3 worm cellular contexts compared by ENCODE assay signal in genomic region chrX:8036219-8036883, ce11.
TF ChIP-seq lines count a peak whose summit lies in the region.

No protein-coding gene starts in this region.

TF ChIP-seq in whole organism, L1 larva, 84 proteins besides CTCF, POLR2A, EP300 and RAD21 (continued from another document and continues in another):
- peak; percentile 98 for TF ChIP-seq egl-13 (tag; optimal IDR thresholded peaks at IDR 0.05; lab: Kevin White, UChicago)
- TF ChIP-seq nhr-84 (tag; optimal IDR thresholded peaks at IDR 0.05; lab: Kevin White, UChicago), result peak; percentile 88
- peak; percentile 96 for TF ChIP-seq skn-1 (tag; optimal IDR thresholded peaks at IDR 0.05; lab: Kevin White, UChicago)
- peak; percentile 100 for TF ChIP-seq dsc-1 (tag; optimal IDR thresholded peaks at IDR 0.05; lab: Kevin White, UChicago)
- TF ChIP-seq nhr-47 (tag; optimal IDR thresholded peaks at IDR 0.05; lab: Kevin White, UChicago), result peak; percentile 100
- peak; percentile 69 for TF ChIP-seq pqm-1 (tag; optimal IDR thresholded peaks at IDR 0.05; lab: Kevin White, UChicago)
- TF ChIP-seq unc-62 (GFP tag; optimal IDR thresholded peaks at IDR 0.05; lab: Kevin White, UChicago), result peak; percentile 28
- peak; percentile 100 for TF ChIP-seq mep-1 (tag; optimal IDR thresholded peaks at IDR 0.05; lab: Kevin White, UChicago)
- peak; percentile 99 for TF ChIP-seq tbx-2 (tag; optimal IDR thresholded peaks at IDR 0.05; lab: Kevin White, UChicago)
- TF ChIP-seq aha-1 (tag; optimal IDR thresholded peaks at IDR 0.05; lab: Kevin White, UChicago), result peak; percentile 34
- TF ChIP-seq lin-13 (GFP tag; optimal IDR thresholded peaks at IDR 0.05; lab: Kevin White, UChicago), result peak; percentile 96
- TF ChIP-seq C34B4.2 (tag; optimal IDR thresholded peaks at IDR 0.05; lab: Kevin White, UChicago), result no peak
- TF ChIP-seq lin-39 (tag; optimal IDR thresholded peaks at IDR 0.05; lab: Kevin White, UChicago), result peak; percentile 99
- peak; percentile 99 for TF ChIP-seq irx-1 (tag; optimal IDR thresholded peaks at IDR 0.05; lab: Kevin White, UChicago)
- TF ChIP-seq ets-5 (GFP tag; IDR thresholded peaks at IDR 0.05; lab: Robert Waterston, UW), result no peak
- peak; percentile 97 for TF ChIP-seq efl-3 (GFP tag; optimal IDR thresholded peaks at IDR 0.05; lab: Kevin White, UChicago)
- peak; percentile 93 for TF ChIP-seq C04F5.9 (tag; optimal IDR thresholded peaks at IDR 0.05; lab: Kevin White, UChicago)
- TF ChIP-seq pag-3 (tag; optimal IDR thresholded peaks at IDR 0.05; lab: Kevin White, UChicago; ENCODE audit: borderline replicate concordance, insufficient read depth), result no peak
- peak; percentile 97 for TF ChIP-seq nhr-77 (tag; optimal IDR thresholded peaks at IDR 0.05; lab: Kevin White, UChicago)
- TF ChIP-seq nhr-28 (tag; optimal IDR thresholded peaks at IDR 0.05; lab: Kevin White, UChicago), result peak; percentile 53
- peak; percentile 97 for TF ChIP-seq rnt-1 (tag; optimal IDR thresholded peaks at IDR 0.05; lab: Kevin White, UChicago)
- peak; percentile 97 for TF ChIP-seq xbp-1 (tag; optimal IDR thresholded peaks at IDR 0.05; lab: Kevin White, UChicago)
- peak; percentile 100 for TF ChIP-seq nhr-90 (tag; optimal IDR thresholded peaks at IDR 0.05; lab: Kevin White, UChicago; ENCODE audit: poor library complexity)
- TF ChIP-seq swsn-7 (tag; optimal IDR thresholded peaks at IDR 0.05; lab: Kevin White, UChicago), result peak; percentile 99
- peak; percentile 95 to 96 for TF ChIP-seq lsy-2 (tag; optimal IDR thresholded peaks at IDR 0.05; lab: Kevin White, UChicago)
- peak; percentile 99 for TF ChIP-seq fkh-10 (GFP tag; optimal IDR thresholded peaks at IDR 0.05; lab: Kevin White, UChicago)
- peak; percentile 99 for TF ChIP-seq jun-1 (tag; optimal IDR thresholded peaks at IDR 0.05; lab: Kevin White, UChicago)
- TF ChIP-seq nhr-237 (tag; optimal IDR thresholded peaks at IDR 0.05; lab: Kevin White, UChicago), result peak; percentile 96
- TF ChIP-seq C16A3.4 (tag; optimal IDR thresholded peaks at IDR 0.05; lab: Kevin White, UChicago), result peak; percentile 99
- TF ChIP-seq egl-27 (tag; optimal IDR thresholded peaks at IDR 0.05; lab: Kevin White, UChicago), result peak; percentile 91 to 94
- peak; percentile 43 for TF ChIP-seq Y116A8C.19 (tag; optimal IDR thresholded peaks at IDR 0.05; lab: Kevin White, UChicago; ENCODE audit: borderline replicate concordance)
- TF ChIP-seq ceh-90 (tag; optimal IDR thresholded peaks at IDR 0.05; lab: Kevin White, UChicago), result peak; percentile 69
- TF ChIP-seq tlp-1 (tag; optimal IDR thresholded peaks at IDR 0.05; lab: Kevin White, UChicago), result peak; percentile 7
- peak; percentile 92 for TF ChIP-seq unc-30 (tag; optimal IDR thresholded peaks at IDR 0.05; lab: Kevin White, UChicago)
- no peak for TF ChIP-seq alr-1 (tag; optimal IDR thresholded peaks at IDR 0.05; lab: Kevin White, UChicago; ENCODE audit: borderline replicate concordance)
- peak; percentile 98 for TF ChIP-seq lin-14 (GFP tag; optimal IDR thresholded peaks at IDR 0.05; lab: Kevin White, UChicago)
- TF ChIP-seq aly-2 (tag; optimal IDR thresholded peaks at IDR 0.05; lab: Kevin White, UChicago), result peak; percentile 99
- TF ChIP-seq nhr-19 (GFP tag; conservative IDR thresholded peaks at IDR 0.05; lab: Robert Waterston, UW), result peak; percentile 98
- peak; percentile 98 for TF ChIP-seq hpl-2 (GFP tag; optimal IDR thresholded peaks at IDR 0.05; lab: Kevin White, UChicago)
- TF ChIP-seq lir-3 (tag; optimal IDR thresholded peaks at IDR 0.05; lab: Kevin White, UChicago; ENCODE audit: poor library complexity), result peak; percentile 92
- TF ChIP-seq nhr-85 (tag; lab: Kevin White, UChicago), result peak; percentile 99
- no peak for TF ChIP-seq hlh-17 (GFP tag; optimal IDR thresholded peaks at IDR 0.05; lab: Kevin White, UChicago; ENCODE audit: borderline replicate concordance)

TF ChIP-seq in whole organism, L3 larva, 47 proteins besides CTCF, POLR2A, EP300 and RAD21 (continued from another document):
- TF ChIP-seq eor-1 (tag; optimal IDR thresholded peaks at IDR 0.05; lab: Kevin White, UChicago) (peak in 1 of 2 experiments; percentile 87), nhr-237 (tag; optimal IDR thresholded peaks at IDR 0.05; lab: Kevin White, UChicago) (peak; percentile 65), zag-1 (tag; optimal IDR thresholded peaks at IDR 0.05; lab: Kevin White, UChicago) (peak; percentile 94), nhr-43 (tag; optimal IDR thresholded peaks at IDR 0.05; lab: Kevin White, UChicago; ENCODE audit: poor library complexity, severe bottlenecking) (peak; percentile 99), nhr-11 (tag; optimal IDR thresholded peaks at IDR 0.05; lab: Kevin White, UChicago) (peak; percentile 99), R02D3.7 (tag; optimal IDR thresholded peaks at IDR 0.05; lab: Kevin White, UChicago) (peak; percentile 92), ZK546.5 (tag; optimal IDR thresholded peaks at IDR 0.05; lab: Kevin White, UChicago) (peak; percentile 66), mml-1 (tag; optimal IDR thresholded peaks at IDR 0.05; lab: Kevin White, UChicago) (no peak), ceh-16 (tag; optimal IDR thresholded peaks at IDR 0.05; lab: Kevin White, UChicago) (peak; percentile 80), ceh-28 (tag; optimal IDR thresholded peaks at IDR 0.05; lab: Kevin White, UChicago) (peak; percentile 100), pqm-1 (tag; optimal IDR thresholded peaks at IDR 0.05; lab: Kevin White, UChicago) (peak; percentile 94), elt-1 (tag; optimal IDR thresholded peaks at IDR 0.05; lab: Kevin White, UChicago) (peak; percentile 90), egl-27 (tag; optimal IDR thresholded peaks at IDR 0.05; lab: Kevin White, UChicago) (peak; percentile 91), unc-39 (tag; optimal IDR thresholded peaks at IDR 0.05; lab: Kevin White, UChicago) (no peak), fkh-2 (tag; optimal IDR thresholded peaks at IDR 0.05; lab: Kevin White, UChicago) (peak; percentile 24), hmg-11 (tag; optimal IDR thresholded peaks at IDR 0.05; lab: Kevin White, UChicago) (peak; percentile 93), nfya-1 (tag; optimal IDR thresholded peaks at IDR 0.05; lab: Kevin White, UChicago; ENCODE audit: insufficient read depth) (peak; percentile 96), nhr-25 (tag; optimal IDR thresholded peaks at IDR 0.05; lab: Kevin White, UChicago) (peak; percentile 99), fkh-10 (GFP tag; optimal IDR thresholded peaks at IDR 0.05; lab: Kevin White, UChicago) (peak; percentile 94), nhr-67 (tag; optimal IDR thresholded peaks at IDR 0.05; lab: Kevin White, UChicago) (no peak), egl-5 (tag; optimal IDR thresholded peaks at IDR 0.05; lab: Kevin White, UChicago) (peak; percentile 59), aly-2 (tag; optimal IDR thresholded peaks at IDR 0.05; lab: Kevin White, UChicago) (peak; percentile 92), elt-2 (tag; optimal IDR thresholded peaks at IDR 0.05; lab: Kevin White, UChicago) (peak; percentile 84), sea-2 (GFP tag; optimal IDR thresholded peaks at IDR 0.05; lab: Kevin White, UChicago) (no peak), daf-12 (tag; optimal IDR thresholded peaks at IDR 0.05; lab: Kevin White, UChicago) (peak; percentile 72), nhr-12 (tag; optimal IDR thresholded peaks at IDR 0.05; lab: Kevin White, UChicago) (peak; percentile 36), unc-62 (GFP tag; optimal IDR thresholded peaks at IDR 0.05; lab: Kevin White, UChicago) (peak; percentile 91), pha-4 (tag; optimal IDR thresholded peaks at IDR 0.05; lab: Kevin White, UChicago) (peak; percentile 96)

TF ChIP-seq in whole organism, young adult, 124 proteins besides CTCF, POLR2A, EP300 and RAD21 (continued from another document and continues in another):
- TF ChIP-seq F52B5.7 (tag; optimal IDR thresholded peaks at IDR 0.05; lab: Kevin White, UChicago) (peak; percentile 59), F57C9.4 (tag; optimal IDR thresholded peaks at IDR 0.05; lab: Kevin White, UChicago) (peak; percentile 74), nfyb-1 (GFP tag; IDR thresholded peaks at IDR 0.05; lab: Robert Waterston, UW) (peak; percentile 98), F57A8.1 (GFP tag; optimal IDR thresholded peaks at IDR 0.05; lab: Kevin White, UChicago) (peak; percentile 49), Y67H2A.10 (GFP tag; conservative IDR thresholded peaks at IDR 0.05; lab: Robert Waterston, UW) (no peak), ccch-3 (GFP tag; optimal IDR thresholded peaks at IDR 0.05; lab: Kevin White, UChicago) (peak; percentile 91), ama-1 (optimal IDR thresholded peaks at IDR 0.05; lab: Kevin White, UChicago) (no peak), ama-1 (GFP tag; optimal IDR thresholded peaks at IDR 0.05; lab: Kevin White, UChicago) (peak; percentile 40 to 84), nhr-120 (GFP tag; IDR thresholded peaks at IDR 0.05; lab: Robert Waterston, UW) (peak; percentile 84; the same call in 1 of the 2 replicates), sptf-2 (GFP tag; optimal IDR thresholded peaks at IDR 0.05; lab: Kevin White, UChicago) (peak; percentile 14), lin-26 (GFP tag; IDR thresholded peaks at IDR 0.05; lab: Robert Waterston, UW) (peak; percentile 97), B0336.3 (GFP tag; IDR thresholded peaks at IDR 0.05; lab: Robert Waterston, UW) (peak; percentile 99), lin-54 (GFP tag; optimal IDR thresholded peaks at IDR 0.05; lab: Kevin White, UChicago) (peak; percentile 88), lin-40 (tag; optimal IDR thresholded peaks at IDR 0.05; lab: Kevin White, UChicago) (peak; percentile 100), akir-1 (GFP tag; optimal IDR thresholded peaks at IDR 0.05; lab: Kevin White, UChicago) (peak; percentile 75), dpff-1 (tag; optimal IDR thresholded peaks at IDR 0.05; lab: Kevin White, UChicago) (peak; percentile 97), nfya-2 (GFP tag; IDR thresholded peaks at IDR 0.05; lab: Robert Waterston, UW) (no peak), somi-1 (GFP tag; optimal IDR thresholded peaks at IDR 0.05; lab: Kevin White, UChicago) (peak; percentile 97), Y53F4B.3 (GFP tag; IDR thresholded peaks at IDR 0.05; lab: Robert Waterston, UW) (peak; percentile 57; the same call in 1 of the 2 replicates), pbrm-1 (GFP tag; IDR thresholded peaks at IDR 0.05; lab: Robert Waterston, UW) (peak; percentile 89), die-1 (tag; optimal IDR thresholded peaks at IDR 0.05; lab: Kevin White, UChicago) (peak; percentile 88), hlh-12 (tag; optimal IDR thresholded peaks at IDR 0.05; lab: Kevin White, UChicago) (no peak), ZK185.1 (tag; optimal IDR thresholded peaks at IDR 0.05; lab: Kevin White, UChicago; ENCODE audit: poor library complexity, severe bottlenecking) (peak; percentile 97), hrde-1 (tag; optimal IDR thresholded peaks at IDR 0.05; lab: Kevin White, UChicago; ENCODE audit: borderline replicate concordance) (peak; percentile 27), bed-1 (GFP tag; IDR thresholded peaks at IDR 0.05; lab: Robert Waterston, UW) (no peak), madf-8 (GFP tag; conservative IDR thresholded peaks at IDR 0.05; lab: Robert Waterston, UW) (no peak), ztf-22 (GFP tag; optimal IDR thresholded peaks at IDR 0.05; lab: Kevin White, UChicago) (peak; percentile 95), snpc-1.3 (tag; optimal IDR thresholded peaks at IDR 0.05; lab: Kevin White, UChicago; ENCODE audit: insufficient read depth) (peak; percentile 8), mes-4 (tag; optimal IDR thresholded peaks at IDR 0.05; lab: Kevin White, UChicago) (peak; percentile 81), hmg-20 (GFP tag; IDR thresholded peaks at IDR 0.05; lab: Robert Waterston, UW) (peak; percentile 94), ztf-25 (GFP tag; IDR thresholded peaks at IDR 0.05; lab: Robert Waterston, UW) (peak; percentile 95), snpc-4 (GFP tag; optimal IDR thresholded peaks at IDR 0.05; lab: Kevin White, UChicago) (peak; percentile 68), snpc-4 (tag; optimal IDR thresholded peaks at IDR 0.05; lab: Kevin White, UChicago) (peak; percentile 69 to 87 (median 81)), snpc-3.4 (tag; optimal IDR thresholded peaks at IDR 0.05; lab: Kevin White, UChicago) (peak; percentile 45), D2030.7 (GFP tag; IDR thresholded peaks at IDR 0.05; lab: Robert Waterston, UW) (peak; percentile 69; the same call in 1 of the 2 replicates), efl-1 (GFP tag; optimal IDR thresholded peaks at IDR 0.05; lab: Kevin White, UChicago) (no peak), hlh-26 (GFP tag; conservative IDR thresholded peaks at IDR 0.05; lab: Robert Waterston, UW) (no peak), F37B4.10 (GFP tag; IDR thresholded peaks at IDR 0.05; lab: Robert Waterston, UW) (0 out of 2 replicates have a peak, but pooled peaks have one; percentile 81), ekl-4 (GFP tag; IDR thresholded peaks at IDR 0.05; lab: Robert Waterston, UW) (peak; percentile 85), athp-1 (tag; optimal IDR thresholded peaks at IDR 0.05; lab: Kevin White, UChicago) (peak; percentile 85), cebp-1 (GFP tag; IDR thresholded peaks at IDR 0.05; lab: Robert Waterston, UW) (peak; percentile 67), cebp-1 (tag; optimal IDR thresholded peaks at IDR 0.05; lab: Kevin White, UChicago) (peak; percentile 97), C17E4.6 (GFP tag; IDR thresholded peaks at IDR 0.05; lab: Robert Waterston, UW) (peak; percentile 55), attf-3 (GFP tag; conservative IDR thresholded peaks at IDR 0.05; lab: Robert Waterston, UW) (no peak; the same call in 1 of the 2 replicates), xnd-1 (tag; optimal IDR thresholded peaks at IDR 0.05; lab: Kevin White, UChicago) (no peak), lag-1 (GFP tag; IDR thresholded peaks at IDR 0.05; lab: Robert Waterston, UW) (0 out of 2 replicates have a peak, but pooled peaks have one; percentile 83), dpl-1 (GFP tag; optimal IDR thresholded peaks at IDR 0.05; lab: Kevin White, UChicago) (peak; percentile 10), madf-10 (tag; optimal IDR thresholded peaks at IDR 0.05; lab: Kevin White, UChicago) (peak; percentile 96), madf-3 (GFP tag; IDR thresholded peaks at IDR 0.05; lab: Robert Waterston, UW) (peak; percentile 86), egl-44 (GFP tag; IDR thresholded peaks at IDR 0.05; lab: Robert Waterston, UW) (peak; percentile 76), madf-6 (GFP tag; IDR thresholded peaks at IDR 0.05; lab: Robert Waterston, UW) (peak; percentile 49), F10E7.11 (tag; optimal IDR thresholded peaks at IDR 0.05; lab: Kevin White, UChicago) (peak; percentile 92), lsl-1 (GFP tag; optimal IDR thresholded peaks at IDR 0.05; lab: Kevin White, UChicago) (peak; percentile 15), atf-7 (tag; optimal IDR thresholded peaks at IDR 0.05; lab: Kevin White, UChicago) (peak; percentile 98), tlf-1 (GFP tag; optimal IDR thresholded peaks at IDR 0.05; lab: Kevin White, UChicago) (peak; percentile 97), lin-35 (GFP tag; optimal IDR thresholded peaks at IDR 0.05; lab: Kevin White, UChicago) (peak in 2 of 3 experiments; percentile 93 to 98), sdz-38 (tag; optimal IDR thresholded peaks at IDR 0.05; lab: Kevin White, UChicago) (no peak), Y95B8A.8 (GFP tag; IDR thresholded peaks at IDR 0.05; lab: Robert Waterston, UW) (peak; percentile 50; the same call in 1 of the 2 replicates), Y53G8AR.9 (GFP tag; conservative IDR thresholded peaks at IDR 0.05; lab: Robert Waterston, UW) (peak; percentile 96), B0261.1 (tag; optimal IDR thresholded peaks at IDR 0.05; lab: Kevin White, UChicago) (peak; percentile 97), zfh-2 (GFP tag; conservative IDR thresholded peaks at IDR 0.05; lab: Robert Waterston, UW) (peak; percentile 71), attf-6 (GFP tag; IDR thresholded peaks at IDR 0.05; lab: Robert Waterston, UW) (peak; percentile 64; the same call in 1 of the 2 replicates), zim-3 (tag; optimal IDR thresholded peaks at IDR 0.05; lab: Kevin White, UChicago) (peak; percentile 85), T07F8.4 (tag; optimal IDR thresholded peaks at IDR 0.05; lab: Kevin White, UChicago) (peak; percentile 88), nhr-179 (tag; optimal IDR thresholded peaks at IDR 0.05; lab: Kevin White, UChicago) (peak; percentile 88), bed-2 (GFP tag; IDR thresholded peaks at IDR 0.05; lab: Robert Waterston, UW) (peak; percentile 45; the same call in 1 of the 2 replicates), T26A5.8 (tag; optimal IDR thresholded peaks at IDR 0.05; lab: Kevin White, UChicago) (peak; percentile 60)
